Fruit fly (Drosophila melanogaster) whole organism, prepupa: ENCODE data around the gene CG17996.
A peak's percentile ranks its signal among the peaks of the same experiment; 100 is the strongest.

Experiments
- Blimp-1 ChIP-seq: fragments of 200-800 bp; sonication (Bioruptor generic); optimal IDR thresholded peaks from 3 replicates; lab custom pipeline; 2017; ENCODE audit warnings: missing biosample characterization, missing genetic modification characterization, mild to moderate bottlenecking, moderate library complexity, missing genetic modification reagents
- CG10631 ChIP-seq: fragments of 200-800 bp; sonication (Bioruptor generic); optimal IDR thresholded peaks from 2 replicates; lab custom pipeline; 2016; ENCODE audit warnings: missing biosample characterization, missing genetic modification characterization
- CG10669 ChIP-seq: fragments of 200-800 bp; sonication (Bioruptor generic); optimal IDR thresholded peaks from 3 replicates; lab custom pipeline; 2018; ENCODE audit warnings: missing biosample characterization, mild to moderate bottlenecking, missing genetic modification characterization, moderate library complexity
- CG11294 ChIP-seq: fragments of 200-800 bp; sonication (Bioruptor generic); IDR thresholded peaks from 2 replicates; pipeline ENCODE4 v1.3.6; 2022; ENCODE audit warnings: missing biosample characterization, missing genetic modification characterization
- CG11762 ChIP-seq: fragments of 200-800 bp; sonication (Bioruptor generic); optimal IDR thresholded peaks from 3 replicates; lab custom pipeline; 2016; ENCODE audit warnings: missing biosample characterization, missing genetic modification characterization; ENCODE audit not compliant: insufficient read depth
- CG11902 ChIP-seq: fragments of 200-800 bp; sonication (Bioruptor generic); optimal IDR thresholded peaks from 3 replicates; lab custom pipeline; 2016; ENCODE audit warnings: missing biosample characterization, missing genetic modification characterization
- CG15336 ChIP-seq: fragments of 200-800 bp; sonication (Bioruptor generic); IDR thresholded peaks from 2 replicates; pipeline ENCODE4 v1.3.6; 2022; ENCODE audit warnings: missing biosample characterization, missing genetic modification characterization
- CG1621 ChIP-seq: fragments of 200-800 bp; sonication (Bioruptor generic); optimal IDR thresholded peaks from 3 replicates; lab custom pipeline; 2018; ENCODE audit warnings: missing biosample characterization, mild to moderate bottlenecking, missing genetic modification characterization
- CG16779 ChIP-seq: fragments of 200-800 bp; sonication (Bioruptor generic); optimal IDR thresholded peaks from 3 replicates; lab custom pipeline; 2017; ENCODE audit warnings: missing biosample characterization, mild to moderate bottlenecking, missing genetic modification characterization
- CG3032 ChIP-seq: fragments of 200-800 bp; optimal IDR thresholded peaks from 2 replicates; lab custom pipeline; 2019; ENCODE audit warnings: missing biosample characterization, mild to moderate bottlenecking, missing genetic modification characterization, moderate library complexity
- CG31627 ChIP-seq: fragments of 200-800 bp; sonication (Bioruptor generic); optimal IDR thresholded peaks from 3 replicates; lab custom pipeline; 2016; ENCODE audit warnings: missing biosample characterization, missing genetic modification characterization
- CG34406 ChIP-seq: fragments of 200-800 bp; sonication (Bioruptor generic); optimal IDR thresholded peaks from 3 replicates; lab custom pipeline; 2016; ENCODE audit warnings: missing biosample characterization, missing genetic modification characterization
- CG3919 ChIP-seq: fragments of 200-800 bp; sonication (Bioruptor generic); optimal IDR thresholded peaks from 3 replicates; lab custom pipeline; 2016; ENCODE audit warnings: missing biosample characterization, missing genetic modification characterization
- CG4318 ChIP-seq: fragments of 200-800 bp; sonication (Bioruptor generic); optimal IDR thresholded peaks from 3 replicates; lab custom pipeline; 2017; ENCODE audit warnings: missing biosample characterization, mild to moderate bottlenecking, missing genetic modification characterization
- CG6163 ChIP-seq: fragments of 200-800 bp; sonication (Bioruptor generic); IDR thresholded peaks from 3 replicates; pipeline ENCODE4 v1.3.6; 2022; ENCODE audit warnings: missing biosample characterization, missing genetic modification characterization
- CG6276 ChIP-seq: fragments of 200-800 bp; sonication (Bioruptor generic); optimal IDR thresholded peaks from 2 replicates; lab custom pipeline; 2017; ENCODE audit warnings: missing biosample characterization, mild to moderate bottlenecking, missing genetic modification characterization
- CG6854 ChIP-seq: fragments of 200-800 bp; sonication (Bioruptor generic); optimal IDR thresholded peaks from 2 replicates; lab custom pipeline; 2017; ENCODE audit warnings: missing biosample characterization, mild to moderate bottlenecking, missing genetic modification characterization
- CG7368 ChIP-seq: fragments of 200-800 bp; sonication (Bioruptor generic); optimal IDR thresholded peaks from 3 replicates; lab custom pipeline; 2016; ENCODE audit warnings: missing biosample characterization, missing genetic modification characterization
- CG8119 ChIP-seq: fragments of 200-800 bp; sonication (Bioruptor generic); IDR thresholded peaks from 3 replicates; pipeline ENCODE4 v1.3.6; 2022; ENCODE audit warnings: missing biosample characterization, missing genetic modification characterization
- CG8319 ChIP-seq: fragments of 200-800 bp; sonication (Bioruptor generic); optimal IDR thresholded peaks from 3 replicates; lab custom pipeline; 2016; ENCODE audit warnings: missing biosample characterization, missing genetic modification characterization
- CG8632 ChIP-seq: fragments of 200-800 bp; sonication (Bioruptor generic); optimal IDR thresholded peaks from 3 replicates; lab custom pipeline; 2016; ENCODE audit warnings: missing biosample characterization, missing genetic modification characterization
- Eip75B ChIP-seq: fragments of 200-800 bp; sonication (Bioruptor generic); optimal IDR thresholded peaks from 3 replicates; lab custom pipeline; 2016; ENCODE audit warnings: missing biosample characterization, missing genetic modification characterization
- Eip78C ChIP-seq: fragments of 200-800 bp; sonication (Bioruptor generic); peaks from one replicate; lab custom pipeline; 2016; ENCODE audit warnings: missing biosample characterization, missing genetic modification characterization
- Eip93F ChIP-seq: fragments of 200-800 bp; sonication (Bioruptor generic); optimal IDR thresholded peaks from 2 replicates; lab custom pipeline; 2016; ENCODE audit warnings: missing biosample characterization, mild to moderate bottlenecking, missing genetic modification characterization
- Ets21C ChIP-seq: fragments of 200-800 bp; sonication (Bioruptor generic); optimal IDR thresholded peaks from 3 replicates; lab custom pipeline; 2016; ENCODE audit warnings: missing biosample characterization, missing genetic modification characterization
- Gug ChIP-seq: fragments of 200-800 bp; sonication (Bioruptor generic); IDR thresholded peaks from 2 replicates; pipeline ENCODE4 v1.3.6; 2022; ENCODE audit warnings: missing biosample characterization, missing genetic modification characterization
- Hr39 ChIP-seq: fragments of 200-800 bp; sonication (Bioruptor generic); optimal IDR thresholded peaks from 2 replicates; lab custom pipeline; 2016; ENCODE audit warnings: missing biosample characterization, missing genetic modification characterization
- Lpt ChIP-seq: fragments of 200-800 bp; sonication (Bioruptor generic); optimal IDR thresholded peaks from 3 replicates; lab custom pipeline; 2016; ENCODE audit warnings: missing biosample characterization, missing genetic modification characterization
- OdsH ChIP-seq: fragments of 200-800 bp; sonication (Bioruptor generic); optimal IDR thresholded peaks from 3 replicates; lab custom pipeline; 2016; ENCODE audit warnings: missing biosample characterization, missing genetic modification characterization
- Smox ChIP-seq: fragments of 200-800 bp; sonication (Bioruptor generic); optimal IDR thresholded peaks from 3 replicates; lab custom pipeline; 2016; ENCODE audit warnings: missing biosample characterization, missing genetic modification characterization
- Sox102F ChIP-seq: fragments of 200-800 bp; sonication (Bioruptor generic); optimal IDR thresholded peaks from 2 replicates; lab custom pipeline; 2016; ENCODE audit warnings: missing biosample characterization, mild to moderate bottlenecking, missing genetic modification characterization
- Sox14 ChIP-seq: fragments of 200-800 bp; sonication (Bioruptor generic); optimal IDR thresholded peaks from 3 replicates; lab custom pipeline; 2016; ENCODE audit warnings: missing biosample characterization, missing genetic modification characterization
- Sox15 ChIP-seq: fragments of 200-800 bp; sonication (Bioruptor generic); optimal IDR thresholded peaks from 3 replicates; lab custom pipeline; 2016; ENCODE audit warnings: missing biosample characterization, missing genetic modification characterization
- cyc ChIP-seq: fragments of 200-800 bp; sonication (Bioruptor generic); optimal IDR thresholded peaks from 3 replicates; lab custom pipeline; 2016; ENCODE audit warnings: missing biosample characterization, missing genetic modification characterization
- dac ChIP-seq: fragments of 200-800 bp; sonication (Bioruptor generic); optimal IDR thresholded peaks from 2 replicates; lab custom pipeline; 2017; ENCODE audit warnings: missing biosample characterization, mild to moderate bottlenecking, missing genetic modification characterization
- dsx ChIP-seq: fragments of 200-800 bp; optimal IDR thresholded peaks from 3 replicates; lab custom pipeline; 2019; ENCODE audit warnings: missing biosample characterization, mild to moderate bottlenecking, missing genetic modification characterization, moderate library complexity; ENCODE audit not compliant: poor library complexity, severe bottlenecking
- fd59A ChIP-seq: fragments of 200-800 bp; sonication (Bioruptor generic); optimal IDR thresholded peaks from 2 replicates; lab custom pipeline; 2017; ENCODE audit warnings: missing biosample characterization, mild to moderate bottlenecking, missing genetic modification characterization, missing genetic modification reagents
- fd85E ChIP-seq: fragments of 200-800 bp; sonication (Bioruptor generic); optimal IDR thresholded peaks from 3 replicates; lab custom pipeline; 2016; ENCODE audit warnings: missing biosample characterization, missing genetic modification characterization
- fkh ChIP-seq: fragments of 200-800 bp; sonication (Bioruptor generic); optimal IDR thresholded peaks from 3 replicates; lab custom pipeline; 2017; ENCODE audit warnings: missing biosample characterization, mild to moderate bottlenecking, missing genetic modification characterization, moderate library complexity
- lz ChIP-seq: fragments of 200-800 bp; sonication (Bioruptor generic); optimal IDR thresholded peaks from 3 replicates; lab custom pipeline; 2016; ENCODE audit warnings: missing biosample characterization, missing genetic modification characterization
- net ChIP-seq: fragments of 200-800 bp; sonication (Bioruptor generic); optimal IDR thresholded peaks from 3 replicates; lab custom pipeline; 2016; ENCODE audit warnings: missing biosample characterization, missing genetic modification characterization
- pdm3 ChIP-seq: fragments of 200-800 bp; sonication (Bioruptor generic); optimal IDR thresholded peaks from 3 replicates; lab custom pipeline; 2016; ENCODE audit warnings: missing biosample characterization, missing genetic modification characterization
- salr ChIP-seq, 2 experiments: fragments of 200-800 bp; sonication (Bioruptor generic); optimal IDR thresholded peaks; 3 replicates each; lab custom pipeline; 2016 to 2018; ENCODE audit warnings: missing biosample characterization in 2 of 2, missing genetic modification characterization in 2 of 2, mild to moderate bottlenecking in 1 of 2
- spab ChIP-seq: fragments of 200-800 bp; sonication (Bioruptor generic); optimal IDR thresholded peaks from 2 replicates; lab custom pipeline; 2017; ENCODE audit warnings: missing biosample characterization, mild to moderate bottlenecking, missing genetic modification characterization, missing genetic modification reagents
- topi ChIP-seq: fragments of 200-800 bp; sonication (Bioruptor generic); optimal IDR thresholded peaks from 3 replicates; lab custom pipeline; 2016; ENCODE audit warnings: missing biosample characterization, missing genetic modification characterization

Gene CG17996

dm6 chr2L:16711891-16712290, 18.9 kb downstream of the CG17996 start:
- TF ChIP-seq net = no peak
- no peak for TF ChIP-seq CG15336
- no peak for TF ChIP-seq Ets21C (GFP tag; lab: Kevin White, UChicago)
- TF ChIP-seq Gug (GFP tag; lab: Robert Waterston, UW) = no peak
- TF ChIP-seq CG6163 = no peak
- TF ChIP-seq CG1621 = no peak
- TF ChIP-seq Eip93F = no peak
- TF ChIP-seq CG8119 (GFP tag; lab: Robert Waterston, UW) = no peak
- TF ChIP-seq CG3032 (tag; lab: Kevin White, UChicago) = no peak
- no peak for TF ChIP-seq CG11902 (GFP tag; lab: Kevin White, UChicago)
- no peak for TF ChIP-seq Lpt
- no peak for TF ChIP-seq dsx (GFP tag; lab: Kevin White, UChicago)
- TF ChIP-seq fd85E (GFP tag; lab: Kevin White, UChicago) = no peak
- no peak for TF ChIP-seq dac
- no peak for TF ChIP-seq Sox14 (GFP tag; lab: Kevin White, UChicago)
- TF ChIP-seq pdm3 (GFP tag; lab: Kevin White, UChicago) = no peak
- TF ChIP-seq CG10669 (GFP tag; lab: Kevin White, UChicago) = no peak

dm6 chr2L:16710677-16711076, 20.2 kb downstream of the CG17996 start:
- TF ChIP-seq Eip75B (GFP tag; lab: Kevin White, UChicago) (no peak), lz (no peak), Smox (GFP tag; lab: Kevin White, UChicago) (no peak), CG8119 (GFP tag; lab: Robert Waterston, UW) (0 out of 3 replicates have a peak, but pooled peaks have one; percentile 26), CG10631 (GFP tag; lab: Kevin White, UChicago) (no peak), Eip78C (peak; percentile 29), fkh (peak; percentile 39), CG4318 (GFP tag; lab: Kevin White, UChicago) (no peak), CG6163 (no peak)

dm6 chr2L:16710234-16710633, 20.6 kb downstream of the CG17996 start:
- TF ChIP-seq CG8119 (GFP tag; lab: Robert Waterston, UW) (no peak), fkh (peak; percentile 52)
- TF ChIP-seq, all 60 proteins: peak for 1

dm6 chr2L:16709693-16710092, 21.1 kb downstream of the CG17996 start:
- TF ChIP-seq CG16779 (tag; lab: Kevin White, UChicago) = no peak
- no peak for TF ChIP-seq CG3032 (tag; lab: Kevin White, UChicago)
- TF ChIP-seq CG31627 = no peak
- TF ChIP-seq CG7368 = no peak
- no peak for TF ChIP-seq Sox102F
- TF ChIP-seq spab = no peak
- TF ChIP-seq CG34406 (GFP tag; lab: Kevin White, UChicago) = no peak
- no peak for TF ChIP-seq Eip93F
- no peak for TF ChIP-seq CG8632
- TF ChIP-seq CG6163 = peak; percentile 82
- no peak for TF ChIP-seq Smox (GFP tag; lab: Kevin White, UChicago)
- TF ChIP-seq cyc (GFP tag; lab: Kevin White, UChicago) = no peak
- TF ChIP-seq CG8319 (GFP tag; lab: Kevin White, UChicago) = no peak
- no peak for TF ChIP-seq CG1621
- TF ChIP-seq OdsH = peak; percentile 45
- TF ChIP-seq CG11294 (GFP tag; lab: Robert Waterston, UW) = no peak
- TF ChIP-seq dsx (GFP tag; lab: Kevin White, UChicago) = no peak
- no peak for TF ChIP-seq topi (GFP tag; lab: Kevin White, UChicago)
- no peak for TF ChIP-seq Sox14 (GFP tag; lab: Kevin White, UChicago)
- no peak for TF ChIP-seq CG6276 (GFP tag; lab: Kevin White, UChicago)
- no peak for TF ChIP-seq fd59A (GFP tag; lab: Kevin White, UChicago)
- TF ChIP-seq CG3919 (GFP tag; lab: Kevin White, UChicago) = peak; percentile 36
- no peak for TF ChIP-seq Hr39 (GFP tag; lab: Kevin White, UChicago)
- no peak for TF ChIP-seq CG11762
- TF ChIP-seq Eip78C = peak; percentile 81
- TF ChIP-seq CG10669 (GFP tag; lab: Kevin White, UChicago) = no peak
- TF ChIP-seq CG11902 (GFP tag; lab: Kevin White, UChicago) = no peak
- TF ChIP-seq CG8119 (GFP tag; lab: Robert Waterston, UW) = peak; percentile 91
- TF ChIP-seq Sox15 = no peak
- TF ChIP-seq net = peak; percentile 70
- peak; percentile 92 for TF ChIP-seq CG15336
- TF ChIP-seq CG6854 (GFP tag; lab: Kevin White, UChicago) = no peak
- peak in 1 of 2 experiments; percentile 51 for TF ChIP-seq salr (GFP tag; optimal IDR thresholded peaks at IDR 0.05; lab: Kevin White, UChicago)
- TF ChIP-seq Blimp-1 (GFP tag; lab: Kevin White, UChicago) = no peak
- no peak for TF ChIP-seq lz
